Worm (Caenorhabditis elegans) whole organism, young adult: ENCODE data around the gene F09G8.7.

Experiments used
- B0035.1 ChIP-seq: sonication (generic microtip); optimal IDR thresholded peaks from 2 replicates; lab custom pipeline; 2016; ENCODE audit warnings: missing genetic modification characterization, mild to moderate bottlenecking, missing compliant biosample characterization, missing genotype, missing genetic modification reagents
- B0261.1 ChIP-seq: sonication (generic microtip); optimal IDR thresholded peaks from 2 replicates; lab custom pipeline; 2016; ENCODE audit warnings: mild to moderate bottlenecking, missing genetic modification characterization, moderate library complexity, missing compliant biosample characterization
- C17E4.6 ChIP-seq: fragments of 200-800 bp; sonication (Bioruptor generic); IDR thresholded peaks from 2 replicates; pipeline ENCODE4 v1.3.6; 2022; ENCODE audit warnings: missing genetic modification reagents, missing genetic modification characterization, missing compliant biosample characterization
- F39B2.1 ChIP-seq: fragments of 200-800 bp; sonication (Bioruptor generic); IDR thresholded peaks from 2 replicates; pipeline ENCODE4 v1.3.6; 2022; ENCODE audit warnings: missing genetic modification reagents, missing genetic modification characterization, missing compliant biosample characterization
- F57A8.1 ChIP-seq: fragments of 200-800 bp; sonication (Bioruptor generic); optimal IDR thresholded peaks from 2 replicates; lab custom pipeline; 2018; ENCODE audit warnings: mild to moderate bottlenecking, missing genetic modification characterization, moderate library complexity, missing compliant biosample characterization
- K11D2.4 ChIP-seq: fragments of 200-800 bp; sonication (Bioruptor generic); IDR thresholded peaks from 2 replicates; pipeline ENCODE4 v1.3.6; 2022; ENCODE audit warnings: missing genetic modification reagents, missing genetic modification characterization, missing compliant biosample characterization
- Y53G8AR.9 ChIP-seq: fragments of 200-800 bp; sonication (Bioruptor generic); conservative IDR thresholded peaks from 2 replicates; pipeline ENCODE4 v1.3.6; 2022; ENCODE audit warnings: missing genetic modification reagents, missing genetic modification characterization, missing compliant biosample characterization
- Y95B8A.8 ChIP-seq: fragments of 200-800 bp; sonication (Bioruptor generic); IDR thresholded peaks from 2 replicates; pipeline ENCODE4 v1.3.6; 2022; ENCODE audit warnings: missing genetic modification reagents, missing genetic modification characterization, missing compliant biosample characterization
- ama-1 ChIP-seq, 3 experiments: fragments of 150-350 bp in 1 of 3; sonication (generic microtip) in 2 of 3; optimal IDR thresholded peaks; 2 replicates each; lab custom pipeline; 2014 to 2018; ENCODE audit warnings: missing biosample characterization in 2 of 3, missing genetic modification characterization in 2 of 3, missing genetic modification reagents in 2 of 3
- athp-1 ChIP-seq: sonication (generic microtip); optimal IDR thresholded peaks from 2 replicates; lab custom pipeline; 2017; ENCODE audit warnings: mild to moderate bottlenecking, missing genetic modification characterization, missing compliant biosample characterization
- attf-3 ChIP-seq: fragments of 200-800 bp; sonication (Bioruptor generic); conservative IDR thresholded peaks from 2 replicates; pipeline ENCODE4 v1.3.6; 2022; ENCODE audit warnings: missing genetic modification reagents, missing genetic modification characterization, missing compliant biosample characterization
- bed-2 ChIP-seq: fragments of 200-800 bp; sonication (Bioruptor generic); IDR thresholded peaks from 2 replicates; pipeline ENCODE4 v1.3.6; 2022; ENCODE audit warnings: missing genetic modification reagents, missing genetic modification characterization, missing compliant biosample characterization
- cebp-1 ChIP-seq, 2 experiments: fragments of 200-800 bp in 1 of 2; sonication (Bioruptor generic) in 1 of 2; sonication (generic microtip) in 1 of 2; IDR thresholded peaks in 1 of 2; optimal IDR thresholded peaks in 1 of 2; 2 replicates each; pipeline versions ENCODE4 v1.3.6 to Lab custom; 2017 to 2022; ENCODE audit warnings: missing compliant biosample characterization in 2 of 2, missing genetic modification characterization in 2 of 2, mild to moderate bottlenecking in 1 of 2, missing genetic modification reagents in 1 of 2, moderate library complexity in 1 of 2
- ceh-79 ChIP-seq: sonication (generic microtip); optimal IDR thresholded peaks from 2 replicates; lab custom pipeline; 2017; ENCODE audit warnings: mild to moderate bottlenecking, missing genetic modification characterization, missing compliant biosample characterization
- dox-1 ChIP-seq: fragments of 200-800 bp; sonication (Bioruptor generic); IDR thresholded peaks from 2 replicates; pipeline ENCODE4 v1.3.6; 2022; ENCODE audit warnings: missing genetic modification reagents, missing genetic modification characterization, missing compliant biosample characterization
- dpff-1 ChIP-seq: sonication (generic microtip); optimal IDR thresholded peaks from 2 replicates; lab custom pipeline; 2017; ENCODE audit warnings: mild to moderate bottlenecking, missing genetic modification characterization, missing compliant biosample characterization
- efl-1 ChIP-seq: fragments of 150-350 bp; optimal IDR thresholded peaks from 2 replicates; lab custom pipeline; 2014; ENCODE audit warnings: missing biosample characterization, missing genetic modification reagents, missing genetic modification characterization
- egl-18 ChIP-seq: fragments of 200-800 bp; sonication (Bioruptor generic); IDR thresholded peaks from 2 replicates; pipeline ENCODE4 v1.3.6; 2022; ENCODE audit warnings: missing genetic modification reagents, missing genetic modification characterization, missing compliant biosample characterization
- ekl-4 ChIP-seq: fragments of 200-800 bp; sonication (Bioruptor generic); IDR thresholded peaks from 2 replicates; pipeline ENCODE4 v1.3.6; 2022; ENCODE audit warnings: missing genetic modification reagents, missing genetic modification characterization, missing compliant biosample characterization
- fkh-3 ChIP-seq: sonication (generic microtip); optimal IDR thresholded peaks from 2 replicates; lab custom pipeline; 2016; ENCODE audit warnings: mild to moderate bottlenecking, missing genetic modification characterization, missing compliant biosample characterization
- him-1 ChIP-seq: sonication (generic microtip); optimal IDR thresholded peaks from 2 replicates; lab custom pipeline; 2016; ENCODE audit warnings: missing genotype, missing genetic modification reagents, missing genetic modification characterization, missing compliant biosample characterization
- hlh-26 ChIP-seq: fragments of 200-800 bp; sonication (Bioruptor generic); conservative IDR thresholded peaks from 2 replicates; pipeline ENCODE4 v1.3.6; 2022; ENCODE audit warnings: missing genetic modification reagents, missing genetic modification characterization, missing compliant biosample characterization
- hmg-20 ChIP-seq: fragments of 200-800 bp; sonication (Bioruptor generic); IDR thresholded peaks from 2 replicates; pipeline ENCODE4 v1.3.6; 2022; ENCODE audit warnings: missing genetic modification reagents, missing genetic modification characterization, missing compliant biosample characterization
- hsf-1 ChIP-seq: fragments of 200-800 bp; sonication (Bioruptor generic); IDR thresholded peaks from 2 replicates; pipeline ENCODE4 v1.3.6; 2022; ENCODE audit warnings: missing genetic modification reagents, missing genetic modification characterization, missing compliant biosample characterization
- lin-26 ChIP-seq: fragments of 200-800 bp; sonication (Bioruptor generic); IDR thresholded peaks from 2 replicates; pipeline ENCODE4 v1.3.6; 2022; ENCODE audit warnings: missing genetic modification reagents, missing genetic modification characterization, missing compliant biosample characterization
- lin-40 ChIP-seq: sonication (generic microtip); optimal IDR thresholded peaks from 2 replicates; lab custom pipeline; 2016; ENCODE audit warnings: missing genetic modification characterization, mild to moderate bottlenecking, missing compliant biosample characterization, missing genotype, missing genetic modification reagents
- lsy-27 ChIP-seq: sonication (generic microtip); optimal IDR thresholded peaks from 2 replicates; lab custom pipeline; 2017; ENCODE audit warnings: missing genetic modification characterization, mild to moderate bottlenecking, missing compliant biosample characterization, antibody characterized with exemption, missing genotype, borderline replicate concordance; ENCODE audit not compliant: insufficient read depth
- madf-3 ChIP-seq: fragments of 200-800 bp; sonication (Bioruptor generic); IDR thresholded peaks from 2 replicates; pipeline ENCODE4 v1.3.6; 2022; ENCODE audit warnings: missing genetic modification reagents, missing genetic modification characterization, missing compliant biosample characterization
- madf-6 ChIP-seq: fragments of 200-800 bp; sonication (Bioruptor generic); IDR thresholded peaks from 2 replicates; pipeline ENCODE4 v1.3.6; 2022; ENCODE audit warnings: missing genetic modification reagents, missing genetic modification characterization, missing compliant biosample characterization
- mxl-1 ChIP-seq: sonication (generic microtip); optimal IDR thresholded peaks from 2 replicates; lab custom pipeline; 2016; ENCODE audit warnings: missing genetic modification characterization, missing compliant biosample characterization
- nfya-1 ChIP-seq: sonication (generic microtip); optimal IDR thresholded peaks from 2 replicates; lab custom pipeline; 2017; ENCODE audit warnings: antibody characterized with exemption, missing compliant biosample characterization, missing genetic modification characterization, borderline replicate concordance; ENCODE audit not compliant: insufficient read depth
- nhr-80 ChIP-seq: sonication (generic microtip); optimal IDR thresholded peaks from 2 replicates; lab custom pipeline; 2016; ENCODE audit warnings: missing genetic modification characterization, missing compliant biosample characterization
- pha-4 ChIP-seq: fragments of 150-350 bp; sonication (generic microtip); optimal IDR thresholded peaks from 2 replicates; lab custom pipeline; 2014; ENCODE audit warnings: missing biosample characterization, missing genetic modification reagents, missing genetic modification characterization
- rcor-1 ChIP-seq: fragments of 200-800 bp; sonication (Bioruptor generic); IDR thresholded peaks from 2 replicates; pipeline ENCODE4 v1.3.6; 2022; ENCODE audit warnings: missing genetic modification reagents, missing genetic modification characterization, missing compliant biosample characterization
- rpc-1 ChIP-seq, 2 experiments: fragments of 150-350 bp in 1 of 2; sonication (generic microtip) in 1 of 2; optimal IDR thresholded peaks; 2 replicates each; lab custom pipeline; 2014 to 2018; ENCODE audit warnings: missing biosample characterization in 1 of 2, missing genetic modification characterization in 1 of 2, missing genetic modification reagents in 1 of 2, missing genotype in 1 of 2
- sea-2 ChIP-seq: fragments of 200-800 bp; sonication (Bioruptor generic); IDR thresholded peaks from 2 replicates; pipeline ENCODE4 v1.3.6; 2022; ENCODE audit warnings: missing genetic modification characterization, missing compliant biosample characterization
- snpc-1.1 ChIP-seq: sonication (generic microtip); optimal IDR thresholded peaks from 2 replicates; lab custom pipeline; 2017; ENCODE audit warnings: missing genetic modification characterization, mild to moderate bottlenecking, missing compliant biosample characterization, antibody characterized with exemption, moderate library complexity, missing genotype, missing genetic modification reagents; ENCODE audit not compliant: insufficient read depth
- snpc-3.4 ChIP-seq: sonication (generic microtip); optimal IDR thresholded peaks from 2 replicates; lab custom pipeline; 2017; ENCODE audit warnings: missing genetic modification characterization, mild to moderate bottlenecking, missing compliant biosample characterization, antibody characterized with exemption, moderate library complexity, missing genotype, missing genetic modification reagents
- somi-1 ChIP-seq: fragments of 200-800 bp; sonication (Bioruptor generic); optimal IDR thresholded peaks from 2 replicates; lab custom pipeline; 2018; ENCODE audit warnings: mild to moderate bottlenecking, missing genetic modification characterization, missing compliant biosample characterization
- sptf-2 ChIP-seq: fragments of 200-800 bp; sonication (Bioruptor generic); optimal IDR thresholded peaks from 2 replicates; lab custom pipeline; 2018; ENCODE audit warnings: mild to moderate bottlenecking, missing genetic modification characterization, missing compliant biosample characterization
- tbp1 ChIP-seq: fragments of 200-800 bp; sonication (Bioruptor generic); optimal IDR thresholded peaks from 2 replicates; lab custom pipeline; 2018; ENCODE audit warnings: mild to moderate bottlenecking, missing genetic modification characterization, missing compliant biosample characterization
- tlf-1 ChIP-seq: fragments of 200-800 bp; sonication (Bioruptor generic); optimal IDR thresholded peaks from 2 replicates; lab custom pipeline; 2018; ENCODE audit warnings: mild to moderate bottlenecking, missing genetic modification characterization, missing compliant biosample characterization
- unc-130 ChIP-seq: sonication (generic microtip); optimal IDR thresholded peaks from 2 replicates; lab custom pipeline; 2016; ENCODE audit warnings: missing genetic modification reagents, missing genetic modification characterization, missing compliant biosample characterization
- zfh-2 ChIP-seq: fragments of 200-800 bp; sonication (Bioruptor generic); conservative IDR thresholded peaks from 2 replicates; pipeline ENCODE4 v1.3.6; 2022; ENCODE audit warnings: missing genetic modification reagents, missing genetic modification characterization, missing compliant biosample characterization
- ztf-22 ChIP-seq: fragments of 200-800 bp; sonication (Bioruptor generic); optimal IDR thresholded peaks from 2 replicates; lab custom pipeline; 2018; ENCODE audit warnings: mild to moderate bottlenecking, missing genetic modification characterization, moderate library complexity, missing compliant biosample characterization
- ztf-26 ChIP-seq: sonication (generic microtip); optimal IDR thresholded peaks from 2 replicates; lab custom pipeline; 2017; ENCODE audit warnings: missing genetic modification characterization, missing compliant biosample characterization
- ztf-3 ChIP-seq: fragments of 200-800 bp; sonication (Bioruptor generic); optimal IDR thresholded peaks from 2 replicates; lab custom pipeline; 2018; ENCODE audit warnings: mild to moderate bottlenecking, missing genetic modification characterization, missing compliant biosample characterization

The F09G8.7 gene

DNA sequence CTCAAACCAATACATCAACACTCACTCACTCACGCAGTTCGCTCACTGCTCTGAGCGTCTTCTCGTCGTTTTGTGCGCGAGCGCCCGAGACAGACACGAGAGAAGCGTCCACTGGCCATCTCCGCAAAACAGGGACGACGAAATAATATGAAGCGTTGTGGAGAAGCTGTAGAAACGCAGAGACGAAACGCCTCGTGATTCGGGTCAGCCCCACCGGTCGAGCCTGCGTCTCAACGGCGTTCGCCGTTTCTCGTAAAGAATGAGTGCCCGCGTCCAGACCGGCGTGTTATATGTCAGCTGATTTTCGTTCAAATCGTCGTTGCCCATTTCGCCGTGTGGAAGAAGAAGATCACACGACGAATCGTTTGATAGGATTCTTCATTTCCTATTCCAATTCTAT, 40.6 kb downstream of the F09G8.7 start, which contains the start of gene fbxl-1 (continued):
- TF ChIP-seq pha-4 (peak; percentile 32), lin-40 (peak; percentile 63), mxl-1 (tag; lab: Kevin White, UChicago) (no peak), snpc-3.4 (tag; lab: Kevin White, UChicago) (no peak), dpff-1 (tag; lab: Kevin White, UChicago) (no peak), ekl-4 (peak; percentile 49; the same call in 1 of the 2 replicates), B0261.1 (tag; lab: Kevin White, UChicago) (no peak), Y95B8A.8 (GFP tag; lab: Robert Waterston, UW) (no peak), tbp1 (GFP tag; lab: Kevin White, UChicago) (peak; percentile 53), madf-6 (GFP tag; lab: Robert Waterston, UW) (peak; percentile 27; the same call in 1 of the 2 replicates), fkh-3 (tag; lab: Kevin White, UChicago) (no peak), nfya-1 (tag; lab: Kevin White, UChicago) (no peak), F57A8.1 (GFP tag; lab: Kevin White, UChicago) (no peak), unc-130 (GFP tag; lab: Kevin White, UChicago) (no peak), C17E4.6 (GFP tag; lab: Robert Waterston, UW) (no peak), him-1 (tag; lab: Kevin White, UChicago) (no peak), efl-1 (GFP tag; lab: Kevin White, UChicago) (no peak), hmg-20 (GFP tag; lab: Robert Waterston, UW) (0 out of 2 replicates have a peak, but pooled peaks have one; percentile 32), egl-18 (GFP tag; lab: Robert Waterston, UW) (no peak), madf-3 (GFP tag; lab: Robert Waterston, UW) (no peak), ztf-22 (GFP tag; lab: Kevin White, UChicago) (peak; percentile 35), Y53G8AR.9 (GFP tag; lab: Robert Waterston, UW) (no peak), zfh-2 (GFP tag; lab: Robert Waterston, UW) (peak; percentile 98), lin-26 (GFP tag; lab: Robert Waterston, UW) (peak; percentile 68; the same call in 1 of the 2 replicates), athp-1 (peak; percentile 65), hsf-1 (GFP tag; lab: Robert Waterston, UW) (no peak), ztf-3 (no peak), ama-1 (optimal IDR thresholded peaks at IDR 0.05; lab: Kevin White, UChicago) (no peak), ama-1 (GFP tag; optimal IDR thresholded peaks at IDR 0.05; lab: Kevin White, UChicago) (no peak), bed-2 (GFP tag; lab: Robert Waterston, UW) (no peak), dox-1 (peak; percentile 83), somi-1 (peak; percentile 63), B0035.1 (tag; lab: Kevin White, UChicago) (no peak), ztf-26 (tag; lab: Kevin White, UChicago) (peak; percentile 34), ceh-79 (tag; lab: Kevin White, UChicago) (no peak), nhr-80 (tag; lab: Kevin White, UChicago) (peak; percentile 85), lsy-27 (tag; lab: Kevin White, UChicago) (no peak), sea-2 (GFP tag; lab: Robert Waterston, UW) (no peak), F39B2.1 (GFP tag; lab: Robert Waterston, UW) (no peak), hlh-26 (GFP tag; lab: Robert Waterston, UW) (no peak), attf-3 (peak; percentile 76), snpc-1.1 (tag; lab: Kevin White, UChicago) (no peak), rpc-1 (optimal IDR thresholded peaks at IDR 0.05; lab: Kevin White, UChicago) (no peak), rpc-1 (tag; optimal IDR thresholded peaks at IDR 0.05; lab: Kevin White, UChicago) (no peak), rcor-1 (peak; percentile 42; the same call in 1 of the 2 replicates), K11D2.4 (peak; percentile 77; the same call in 1 of the 2 replicates), cebp-1 (GFP tag; IDR thresholded peaks at IDR 0.05; lab: Robert Waterston, UW) (peak; percentile 57; the same call in 1 of the 2 replicates), cebp-1 (tag; optimal IDR thresholded peaks at IDR 0.05; lab: Kevin White, UChicago) (peak; percentile 92), sptf-2 (no peak), tlf-1 (GFP tag; lab: Kevin White, UChicago) (peak; percentile 25)
